Fruit fly (Drosophila melanogaster): ENCODE measurements around the gene Pdk1.

Pdk1 gene

dm6 chr3L:179490-180261 lies 50.4 kb downstream of the Pdk1 start, which contains the start of gene CG13875 (continued):
- TF ChIP-seq CG3847 (GFP tag; IDR thresholded peaks at IDR 0.05) (no peak), HmgD (GFP tag; optimal IDR thresholded peaks at IDR 0.05) (no peak), pum (GFP tag; optimal IDR thresholded peaks at IDR 0.05) (no peak), D19A (tag; optimal IDR thresholded peaks at IDR 0.05) (peak; percentile 67), corto (GFP tag; optimal IDR thresholded peaks at IDR 0.05) (no peak), sisA (GFP tag; IDR thresholded peaks at IDR 0.05) (no peak), eve (GFP tag; optimal IDR thresholded peaks at IDR 0.05) (no peak), Vsx1 (GFP tag; optimal IDR thresholded peaks at IDR 0.05) (no peak), Fer1 (GFP tag; optimal IDR thresholded peaks at IDR 0.05) (no peak), Rfx (GFP tag; IDR thresholded peaks at IDR 0.05) (no peak), Jarid2 (GFP tag; optimal IDR thresholded peaks at IDR 0.05) (no peak), CG11085 (GFP tag; IDR thresholded peaks at IDR 0.05) (no peak), Adf1 (GFP tag; IDR thresholded peaks at IDR 0.05) (no peak), chif (GFP tag; optimal IDR thresholded peaks at IDR 0.05) (no peak), sim (GFP tag; IDR thresholded peaks at IDR 0.05) (no peak), CG17802 (tag; optimal IDR thresholded peaks at IDR 0.05) (no peak), CG4328 (GFP tag; optimal IDR thresholded peaks at IDR 0.05) (no peak), Hmx (GFP tag; optimal IDR thresholded peaks at IDR 0.05) (no peak), Mad (GFP tag; optimal IDR thresholded peaks at IDR 0.05) (no peak), Oli (tag; optimal IDR thresholded peaks at IDR 0.05) (no peak), CG13894 (tag; optimal IDR thresholded peaks at IDR 0.05) (peak; percentile 64), Mes4 (GFP tag; optimal IDR thresholded peaks at IDR 0.05) (no peak), CG13296 (GFP tag; optimal IDR thresholded peaks at IDR 0.05) (no peak), ab (GFP tag; optimal IDR thresholded peaks at IDR 0.05) (no peak), CG12769 (tag; optimal IDR thresholded peaks at IDR 0.05) (peak; percentile 77), BtbVII (GFP tag; optimal IDR thresholded peaks at IDR 0.05) (peak; percentile 4), CG10959 (GFP tag; IDR thresholded peaks at IDR 0.05) (no peak), Rx (GFP tag; IDR thresholded peaks at IDR 0.05) (no peak), z (GFP tag; IDR thresholded peaks at IDR 0.05) (peak; percentile 81), trh (GFP tag; optimal IDR thresholded peaks at IDR 0.05) (no peak), CG14014 (GFP tag; IDR thresholded peaks at IDR 0.05) (no peak), lab (GFP tag; optimal IDR thresholded peaks at IDR 0.05) (peak; percentile 28), nom (GFP tag; optimal IDR thresholded peaks at IDR 0.05) (peak; percentile 56), C15 (GFP tag; IDR thresholded peaks at IDR 0.05) (no peak), tna (GFP tag; IDR thresholded peaks at IDR 0.05; ENCODE audit: partially characterized antibody) (no peak), sr (GFP tag; IDR thresholded peaks at IDR 0.05) (no peak), ssp (GFP tag; IDR thresholded peaks at IDR 0.05) (no peak), wek (GFP tag; optimal IDR thresholded peaks at IDR 0.05) (no peak), CG12071 (GFP tag; optimal IDR thresholded peaks at IDR 0.05) (no peak), CG1602 (GFP tag; optimal IDR thresholded peaks at IDR 0.05) (no peak), Camta (GFP tag; optimal IDR thresholded peaks at IDR 0.05) (no peak), kni (GFP tag; optimal IDR thresholded peaks at IDR 0.05) (peak; percentile 76), klu (GFP tag; IDR thresholded peaks at IDR 0.05) (no peak), tio (GFP tag; optimal IDR thresholded peaks at IDR 0.05) (no peak), CG10543 (GFP tag; optimal IDR thresholded peaks at IDR 0.05) (peak; percentile 20), CG11695 (GFP tag; IDR thresholded peaks at IDR 0.05) (peak; percentile 11; the same call in 1 of the 3 replicates), ken (GFP tag; IDR thresholded peaks at IDR 0.05) (no peak), Bgb (GFP tag; IDR thresholded peaks at IDR 0.05; ENCODE audit: partially characterized antibody) (no peak), CTCF (GFP tag; optimal IDR thresholded peaks at IDR 0.05) (no peak), lmd (GFP tag; IDR thresholded peaks at IDR 0.05) (no peak), vnd (GFP tag; IDR thresholded peaks at IDR 0.05; ENCODE audit: partially characterized antibody) (no peak)

All from whole organism, embryonic.